Worm (Caenorhabditis elegans) whole organism, young adult: ENCODE measurements around the gene sao-1.

ENCODE experiments used
- B0336.3 ChIP-seq: fragments of 200-800 bp; sonication (Bioruptor generic); IDR thresholded peaks from 2 replicates; pipeline ENCODE4 v1.3.6; 2022; ENCODE audit warnings: missing genetic modification characterization, missing compliant biosample characterization
- C17E4.6 ChIP-seq: fragments of 200-800 bp; sonication (Bioruptor generic); IDR thresholded peaks from 2 replicates; pipeline ENCODE4 v1.3.6; 2022; ENCODE audit warnings: missing genetic modification reagents, missing genetic modification characterization, missing compliant biosample characterization
- F10E7.11 ChIP-seq: sonication (generic microtip); optimal IDR thresholded peaks from 2 replicates; lab custom pipeline; 2017; ENCODE audit warnings: mild to moderate bottlenecking, missing genetic modification characterization, moderate library complexity, missing compliant biosample characterization
- F22D6.2 ChIP-seq: sonication (generic microtip); optimal IDR thresholded peaks from 2 replicates; lab custom pipeline; 2016; ENCODE audit warnings: mild to moderate bottlenecking, missing genetic modification characterization, missing compliant biosample characterization
- F23B12.7 ChIP-seq: sonication (generic microtip); optimal IDR thresholded peaks from 2 replicates; lab custom pipeline; 2017; ENCODE audit warnings: missing genetic modification characterization, mild to moderate bottlenecking, missing compliant biosample characterization, antibody characterized with exemption, moderate library complexity; ENCODE audit not compliant: insufficient read depth
- K12H6.12 ChIP-seq: fragments of 200-800 bp; sonication (Bioruptor generic); optimal IDR thresholded peaks from 2 replicates; lab custom pipeline; 2018; ENCODE audit warnings: mild to moderate bottlenecking, missing genetic modification characterization, missing compliant biosample characterization
- Y53G8AR.9 ChIP-seq: fragments of 200-800 bp; sonication (Bioruptor generic); conservative IDR thresholded peaks from 2 replicates; pipeline ENCODE4 v1.3.6; 2022; ENCODE audit warnings: missing genetic modification reagents, missing genetic modification characterization, missing compliant biosample characterization
- Y56A3A.18 ChIP-seq: fragments of 200-800 bp; sonication (Bioruptor generic); IDR thresholded peaks from 2 replicates; pipeline ENCODE4 v1.3.6; 2022; ENCODE audit warnings: missing genetic modification reagents, missing genetic modification characterization, missing compliant biosample characterization
- Y95B8A.8 ChIP-seq: fragments of 200-800 bp; sonication (Bioruptor generic); IDR thresholded peaks from 2 replicates; pipeline ENCODE4 v1.3.6; 2022; ENCODE audit warnings: missing genetic modification reagents, missing genetic modification characterization, missing compliant biosample characterization
- akir-1 ChIP-seq: fragments of 200-800 bp; sonication (Bioruptor generic); optimal IDR thresholded peaks from 2 replicates; lab custom pipeline; 2018; ENCODE audit warnings: mild to moderate bottlenecking, missing genetic modification characterization, moderate library complexity, missing compliant biosample characterization
- atf-7 ChIP-seq: sonication (generic microtip); optimal IDR thresholded peaks from 2 replicates; lab custom pipeline; 2017; ENCODE audit warnings: mild to moderate bottlenecking, missing genetic modification characterization, missing compliant biosample characterization
- attf-5 ChIP-seq: fragments of 200-800 bp; sonication (Bioruptor generic); optimal IDR thresholded peaks from 2 replicates; lab custom pipeline; 2018; ENCODE audit warnings: mild to moderate bottlenecking, missing genetic modification characterization, missing compliant biosample characterization
- ccch-3 ChIP-seq: fragments of 200-800 bp; sonication (Bioruptor generic); optimal IDR thresholded peaks from 2 replicates; lab custom pipeline; 2018; ENCODE audit warnings: mild to moderate bottlenecking, missing genetic modification characterization, missing compliant biosample characterization
- ceh-27 ChIP-seq: fragments of 200-800 bp; sonication (Bioruptor generic); optimal IDR thresholded peaks from 2 replicates; lab custom pipeline; 2018; ENCODE audit warnings: mild to moderate bottlenecking, missing genetic modification characterization, moderate library complexity, missing compliant biosample characterization
- ceh-79 ChIP-seq: sonication (generic microtip); optimal IDR thresholded peaks from 2 replicates; lab custom pipeline; 2017; ENCODE audit warnings: mild to moderate bottlenecking, missing genetic modification characterization, missing compliant biosample characterization
- ceh-91 ChIP-seq: fragments of 200-800 bp; sonication (Bioruptor generic); IDR thresholded peaks from 2 replicates; pipeline ENCODE4 v1.3.6; 2022; ENCODE audit warnings: missing genetic modification reagents, missing genetic modification characterization, missing compliant biosample characterization
- dox-1 ChIP-seq: fragments of 200-800 bp; sonication (Bioruptor generic); IDR thresholded peaks from 2 replicates; pipeline ENCODE4 v1.3.6; 2022; ENCODE audit warnings: missing genetic modification reagents, missing genetic modification characterization, missing compliant biosample characterization
- dpff-1 ChIP-seq: sonication (generic microtip); optimal IDR thresholded peaks from 2 replicates; lab custom pipeline; 2017; ENCODE audit warnings: mild to moderate bottlenecking, missing genetic modification characterization, missing compliant biosample characterization
- dpl-1 ChIP-seq: fragments of 150-350 bp; optimal IDR thresholded peaks from 2 replicates; lab custom pipeline; 2014; ENCODE audit warnings: missing biosample characterization, missing genetic modification reagents, missing genetic modification characterization
- efl-1 ChIP-seq: fragments of 150-350 bp; optimal IDR thresholded peaks from 2 replicates; lab custom pipeline; 2014; ENCODE audit warnings: missing biosample characterization, missing genetic modification reagents, missing genetic modification characterization
- egl-44 ChIP-seq: fragments of 200-800 bp; sonication (Bioruptor generic); IDR thresholded peaks from 2 replicates; pipeline ENCODE4 v1.3.6; 2022; ENCODE audit warnings: missing genetic modification reagents, missing genetic modification characterization, missing compliant biosample characterization
- ekl-4 ChIP-seq: fragments of 200-800 bp; sonication (Bioruptor generic); IDR thresholded peaks from 2 replicates; pipeline ENCODE4 v1.3.6; 2022; ENCODE audit warnings: missing genetic modification reagents, missing genetic modification characterization, missing compliant biosample characterization
- lag-1 ChIP-seq: fragments of 200-800 bp; sonication (Bioruptor generic); IDR thresholded peaks from 2 replicates; pipeline ENCODE4 v1.3.6; 2022; ENCODE audit warnings: missing genetic modification reagents, missing genetic modification characterization, missing compliant biosample characterization
- lin-54 ChIP-seq: fragments of 200-800 bp; sonication (Bioruptor generic); optimal IDR thresholded peaks from 2 replicates; lab custom pipeline; 2018; ENCODE audit warnings: mild to moderate bottlenecking, missing genetic modification characterization, missing compliant biosample characterization
- lsy-27 ChIP-seq: sonication (generic microtip); optimal IDR thresholded peaks from 2 replicates; lab custom pipeline; 2017; ENCODE audit warnings: missing genetic modification characterization, mild to moderate bottlenecking, missing compliant biosample characterization, antibody characterized with exemption, missing genotype, borderline replicate concordance; ENCODE audit not compliant: insufficient read depth
- madf-10 ChIP-seq: sonication (generic microtip); optimal IDR thresholded peaks from 2 replicates; lab custom pipeline; 2016; ENCODE audit warnings: mild to moderate bottlenecking, missing genetic modification characterization, missing compliant biosample characterization
- madf-3 ChIP-seq: fragments of 200-800 bp; sonication (Bioruptor generic); IDR thresholded peaks from 2 replicates; pipeline ENCODE4 v1.3.6; 2022; ENCODE audit warnings: missing genetic modification reagents, missing genetic modification characterization, missing compliant biosample characterization
- madf-8 ChIP-seq: fragments of 200-800 bp; sonication (Bioruptor generic); conservative IDR thresholded peaks from 2 replicates; pipeline ENCODE4 v1.3.6; 2022; ENCODE audit warnings: missing genetic modification reagents, missing genetic modification characterization, missing compliant biosample characterization
- mes-4 ChIP-seq: sonication (generic microtip); optimal IDR thresholded peaks from 2 replicates; lab custom pipeline; 2016; ENCODE audit warnings: missing genotype, missing genetic modification characterization, missing compliant biosample characterization
- nfya-2 ChIP-seq: fragments of 200-800 bp; sonication (Bioruptor generic); IDR thresholded peaks from 2 replicates; pipeline ENCODE4 v1.3.6; 2022; ENCODE audit warnings: missing genetic modification reagents, missing genetic modification characterization, missing compliant biosample characterization
- nfyb-1 ChIP-seq: fragments of 200-800 bp; sonication (Bioruptor generic); IDR thresholded peaks from 2 replicates; pipeline ENCODE4 v1.3.6; 2022; ENCODE audit warnings: missing genetic modification reagents, missing genetic modification characterization, missing compliant biosample characterization
- nhr-80 ChIP-seq: sonication (generic microtip); optimal IDR thresholded peaks from 2 replicates; lab custom pipeline; 2016; ENCODE audit warnings: missing genetic modification characterization, missing compliant biosample characterization
- rcor-1 ChIP-seq: fragments of 200-800 bp; sonication (Bioruptor generic); IDR thresholded peaks from 2 replicates; pipeline ENCODE4 v1.3.6; 2022; ENCODE audit warnings: missing genetic modification reagents, missing genetic modification characterization, missing compliant biosample characterization
- rec-8 ChIP-seq, 2 experiments: sonication (generic microtip); optimal IDR thresholded peaks; 2 replicates each; lab custom pipeline; 2016; ENCODE audit warnings: mild to moderate bottlenecking in 2 of 2, missing genetic modification characterization in 2 of 2, missing genetic modification reagents in 2 of 2, missing genotype in 2 of 2, missing biosample characterization in 1 of 2, missing compliant biosample characterization in 1 of 2, moderate library complexity in 1 of 2
- rpc-1 ChIP-seq, 2 experiments: fragments of 150-350 bp in 1 of 2; sonication (generic microtip) in 1 of 2; optimal IDR thresholded peaks; 2 replicates each; lab custom pipeline; 2014 to 2018; ENCODE audit warnings: missing biosample characterization in 1 of 2, missing genetic modification characterization in 1 of 2, missing genetic modification reagents in 1 of 2, missing genotype in 1 of 2
- snpc-4 ChIP-seq, 5 experiments: fragments of 150-350 bp in 1 of 5; sonication (generic microtip) in 4 of 5; optimal IDR thresholded peaks; 2 replicates each; lab custom pipeline; 2014 to 2018; ENCODE audit warnings: missing genetic modification characterization in 5 of 5, missing biosample characterization in 3 of 5, antibody characterized with exemption in 2 of 5, mild to moderate bottlenecking in 2 of 5, missing compliant biosample characterization in 2 of 5, missing genotype in 2 of 5, moderate library complexity in 2 of 5, missing genetic modification reagents in 1 of 5
- tbp1 ChIP-seq: fragments of 200-800 bp; sonication (Bioruptor generic); optimal IDR thresholded peaks from 2 replicates; lab custom pipeline; 2018; ENCODE audit warnings: mild to moderate bottlenecking, missing genetic modification characterization, missing compliant biosample characterization
- tlf-1 ChIP-seq: fragments of 200-800 bp; sonication (Bioruptor generic); optimal IDR thresholded peaks from 2 replicates; lab custom pipeline; 2018; ENCODE audit warnings: mild to moderate bottlenecking, missing genetic modification characterization, missing compliant biosample characterization
- xnd-1 ChIP-seq: sonication (generic microtip); optimal IDR thresholded peaks from 2 replicates; lab custom pipeline; 2016; ENCODE audit warnings: missing genotype, missing genetic modification reagents, missing genetic modification characterization, missing compliant biosample characterization
- ztf-26 ChIP-seq: sonication (generic microtip); optimal IDR thresholded peaks from 2 replicates; lab custom pipeline; 2017; ENCODE audit warnings: missing genetic modification characterization, missing compliant biosample characterization
- ztf-6 ChIP-seq: fragments of 200-800 bp; sonication (Bioruptor generic); IDR thresholded peaks from 2 replicates; pipeline ENCODE4 v1.3.6; 2022; ENCODE audit warnings: missing genetic modification reagents, missing genetic modification characterization, missing compliant biosample characterization

The sao-1 gene

ce11 chrV:14012002-14012554, 48.4 kb downstream of the sao-1 start, which contains the start of the genes ddx-17 and aip-1 (continued):
- TF ChIP-seq xnd-1 (tag; lab: Kevin White, UChicago): peak; percentile 32
- TF ChIP-seq nhr-80 (tag; lab: Kevin White, UChicago): peak; percentile 35
- TF ChIP-seq ztf-26: peak; percentile 35
- 0 out of 2 replicates have a peak, but pooled peaks have one; percentile 16 for TF ChIP-seq egl-44 (GFP tag; lab: Robert Waterston, UW)
- TF ChIP-seq ceh-79 (tag; lab: Kevin White, UChicago): no peak
- peak; percentile 81 for TF ChIP-seq efl-1 (GFP tag; lab: Kevin White, UChicago)
- peak; percentile 74 for TF ChIP-seq rcor-1 (GFP tag; lab: Robert Waterston, UW)
- peak; percentile 76 for TF ChIP-seq madf-3 (GFP tag; lab: Robert Waterston, UW)
- 0 out of 2 replicates have a peak, but pooled peaks have one; percentile 45 for TF ChIP-seq Y53G8AR.9 (GFP tag; lab: Robert Waterston, UW)
- TF ChIP-seq nfyb-1 (GFP tag; lab: Robert Waterston, UW): peak; percentile 56
- peak; percentile 50 for TF ChIP-seq madf-8
- no peak for TF ChIP-seq rec-8 (tag; optimal IDR thresholded peaks at IDR 0.05; lab: Kevin White, UChicago)
- no peak for TF ChIP-seq akir-1
- TF ChIP-seq Y56A3A.18 (GFP tag; lab: Robert Waterston, UW): no peak
- TF ChIP-seq C17E4.6 (GFP tag; lab: Robert Waterston, UW): no peak
- peak; percentile 30 for TF ChIP-seq madf-10 (tag; lab: Kevin White, UChicago)
- TF ChIP-seq dox-1 (GFP tag; lab: Robert Waterston, UW): peak; percentile 67; the same call in 1 of the 2 replicates
- TF ChIP-seq rpc-1 (optimal IDR thresholded peaks at IDR 0.05; lab: Kevin White, UChicago): peak; percentile 29
- no peak for TF ChIP-seq rpc-1 (tag; optimal IDR thresholded peaks at IDR 0.05; lab: Kevin White, UChicago)
- TF ChIP-seq tlf-1: peak; percentile 52
- TF ChIP-seq Y95B8A.8 (GFP tag; lab: Robert Waterston, UW): peak; percentile 25; the same call in 1 of the 2 replicates
- TF ChIP-seq mes-4: no peak
- TF ChIP-seq ztf-6 (GFP tag; lab: Robert Waterston, UW): no peak
- peak; percentile 41; the same call in 1 of the 2 replicates for TF ChIP-seq ceh-91 (GFP tag; lab: Robert Waterston, UW)
- peak; percentile 83 for TF ChIP-seq attf-5 (GFP tag; lab: Kevin White, UChicago)
- no peak for TF ChIP-seq lsy-27 (tag; lab: Kevin White, UChicago)
- TF ChIP-seq nfya-2: no peak
- TF ChIP-seq B0336.3: peak; percentile 45; the same call in 1 of the 2 replicates
- peak; percentile 37 for TF ChIP-seq K12H6.12 (tag; lab: Kevin White, UChicago)
- TF ChIP-seq snpc-4 (GFP tag; optimal IDR thresholded peaks at IDR 0.05; lab: Kevin White, UChicago): no peak
- peak; percentile 2 to 71 (median 41) for TF ChIP-seq snpc-4 (tag; optimal IDR thresholded peaks at IDR 0.05; lab: Kevin White, UChicago)
- no peak for TF ChIP-seq F22D6.2 (tag; lab: Kevin White, UChicago)
- TF ChIP-seq F10E7.11: no peak
- TF ChIP-seq lin-54 (GFP tag; lab: Kevin White, UChicago): peak; percentile 58
- TF ChIP-seq tbp1 (GFP tag; lab: Kevin White, UChicago): peak; percentile 55
- peak; percentile 92 for TF ChIP-seq atf-7 (tag; lab: Kevin White, UChicago)
- TF ChIP-seq F23B12.7 (tag; lab: Kevin White, UChicago): no peak
- peak; percentile 57 for TF ChIP-seq dpl-1
- TF ChIP-seq dpff-1 (tag; lab: Kevin White, UChicago): no peak
- peak; percentile 76 for TF ChIP-seq ekl-4 (GFP tag; lab: Robert Waterston, UW)
- TF ChIP-seq ccch-3 (GFP tag; lab: Kevin White, UChicago): no peak
- peak; percentile 52 for TF ChIP-seq ceh-27 (GFP tag; lab: Kevin White, UChicago)
- no peak for TF ChIP-seq lag-1 (GFP tag; lab: Robert Waterston, UW)
- TF ChIP-seq, all 124 proteins: peak for 47
